Fruit fly (Drosophila melanogaster): ENCODE measurements around the gene CG16721.
A peak's percentile ranks its signal among the peaks of the same experiment; 100 is the strongest.

Gene CG16721

DNA sequence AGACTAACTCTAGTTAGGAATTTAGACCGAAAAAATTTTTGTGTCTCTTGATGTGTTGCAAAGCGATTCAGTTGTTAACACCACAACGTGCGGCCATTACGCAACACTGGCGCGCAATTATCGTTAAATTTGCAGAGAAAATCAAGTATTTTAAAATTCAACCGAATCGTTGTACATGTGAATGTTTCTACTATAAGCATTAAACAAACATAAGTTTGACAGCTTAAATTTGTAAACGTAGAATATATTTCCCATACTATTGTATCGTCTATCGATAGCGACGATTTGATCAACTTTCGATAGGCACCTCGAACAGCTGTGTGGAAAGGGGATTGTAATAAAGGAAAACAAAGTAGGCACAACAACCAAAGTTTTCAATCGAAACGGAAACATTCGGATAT lies at the start of gene CG16721, which contains the start of gene Usp30:
Gene CG16721 (plus strand): TSS at position 327 of the 401 bp plus-strand sequence.
Gene Usp30 (minus strand): TSS at position 245 of the 401 bp plus-strand sequence.
- peak; percentile 65 for TF ChIP-seq noc (tag; optimal IDR thresholded peaks at IDR 0.05)

DNA sequence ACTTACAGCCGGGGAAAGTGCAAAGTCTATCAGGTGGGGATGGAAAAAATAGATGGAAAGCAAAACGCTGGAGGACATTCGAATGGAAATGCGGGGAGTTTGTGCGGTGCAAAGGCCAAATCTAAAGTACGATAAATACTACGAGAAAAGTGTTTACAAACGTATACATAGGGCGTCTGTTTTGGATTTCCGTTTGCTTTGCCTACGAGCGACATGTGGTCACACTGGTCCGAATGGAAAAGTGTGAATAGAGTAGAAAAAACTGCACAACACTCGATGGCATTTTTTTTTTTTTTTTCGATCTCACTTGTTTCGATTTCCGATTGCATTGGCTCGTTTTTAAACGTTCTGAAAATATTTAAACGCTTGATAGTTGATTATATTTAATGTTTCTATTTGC lies 39.9 kb upstream of the CG16721 start:
- TF ChIP-seq noc (tag; optimal IDR thresholded peaks at IDR 0.05): no peak

DNA sequence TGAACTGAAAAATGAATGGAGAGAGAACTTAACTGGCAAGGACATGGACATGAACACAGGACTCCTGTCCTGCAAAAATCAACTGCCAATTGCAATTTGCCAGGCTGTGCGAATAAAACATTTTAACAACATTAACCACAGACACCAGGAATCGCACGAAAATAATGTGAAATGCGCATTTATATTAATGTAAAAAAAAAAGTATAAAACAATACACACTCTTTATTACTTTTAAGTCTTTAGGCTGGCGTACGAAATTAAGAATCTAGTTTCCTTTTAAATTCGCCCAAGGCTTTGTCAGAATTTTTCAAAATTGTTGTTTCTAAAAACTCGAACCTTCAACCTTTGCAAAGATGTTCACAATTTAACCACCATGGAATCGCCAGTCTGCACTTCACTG lies 34.7 kb upstream of the CG16721 start, which contains the start of gene CG12729:
Gene CG12729 (plus strand): TSS at position 301 of the 400 bp plus-strand sequence.
- TF ChIP-seq noc (tag; optimal IDR thresholded peaks at IDR 0.05): no peak

DNA sequence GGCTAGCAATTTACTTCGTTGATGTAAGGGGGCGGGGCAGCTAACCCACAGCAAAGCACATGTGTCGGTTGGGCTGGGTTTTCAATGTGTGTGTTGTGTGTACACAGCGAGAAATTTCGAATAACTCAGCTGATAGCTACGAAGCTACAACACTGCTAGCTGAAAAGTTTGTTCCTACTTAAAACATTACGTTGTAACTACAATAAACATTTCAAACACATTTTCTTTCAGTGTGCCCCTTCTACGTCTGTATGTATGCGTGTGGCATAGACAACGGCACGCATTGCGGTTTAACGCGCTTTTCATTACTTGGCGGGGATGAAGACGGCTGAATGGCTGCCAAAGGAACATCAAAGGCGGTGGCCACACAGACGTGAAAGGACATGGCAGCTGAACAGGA lies 32.1 kb upstream of the CG16721 start:
- no peak for TF ChIP-seq noc (tag; optimal IDR thresholded peaks at IDR 0.05)

DNA sequence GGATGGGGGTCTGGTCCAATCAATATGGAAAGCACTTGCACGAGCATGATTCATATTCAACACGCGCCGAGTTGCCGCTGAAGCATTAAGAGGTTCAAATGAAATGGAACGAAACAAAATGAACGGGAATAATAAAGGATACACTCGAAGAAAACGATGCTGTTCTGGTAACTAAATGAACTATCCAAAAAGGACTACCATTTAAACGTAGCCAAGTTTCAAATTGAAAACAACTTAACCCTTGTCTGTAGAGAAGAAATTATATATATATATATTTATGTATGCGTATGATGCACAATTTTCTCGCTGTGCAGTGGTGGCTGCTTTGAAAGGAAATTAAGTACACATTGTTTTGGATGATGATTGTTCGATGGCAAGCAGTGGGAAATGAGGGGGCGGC lies 27.0 kb upstream of the CG16721 start:
- TF ChIP-seq noc (tag; optimal IDR thresholded peaks at IDR 0.05): no peak

DNA sequence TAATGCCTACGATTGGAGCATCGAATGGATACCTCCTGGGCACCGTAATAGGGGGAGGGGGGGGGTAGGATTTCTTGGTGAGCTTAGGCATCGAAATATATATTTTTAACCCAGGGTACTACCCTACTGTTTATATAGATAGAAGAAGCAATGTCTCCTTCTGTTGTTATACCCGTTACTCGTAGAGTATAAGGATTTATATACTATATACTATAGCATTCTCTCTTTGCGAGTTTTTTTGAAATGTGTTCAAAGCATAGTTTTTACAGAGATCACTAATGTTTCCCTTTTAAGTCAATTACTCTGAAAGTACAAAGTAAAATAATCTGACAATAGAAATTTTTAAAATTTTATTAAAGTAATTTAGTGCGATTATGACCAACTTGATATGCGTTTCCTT lies 26.2 kb upstream of the CG16721 start, which contains the start of gene CG43136:
Gene CG43136 (plus strand): TSS at position 301 of the 400 bp plus-strand sequence.
- no peak for TF ChIP-seq noc (tag; optimal IDR thresholded peaks at IDR 0.05)

DNA sequence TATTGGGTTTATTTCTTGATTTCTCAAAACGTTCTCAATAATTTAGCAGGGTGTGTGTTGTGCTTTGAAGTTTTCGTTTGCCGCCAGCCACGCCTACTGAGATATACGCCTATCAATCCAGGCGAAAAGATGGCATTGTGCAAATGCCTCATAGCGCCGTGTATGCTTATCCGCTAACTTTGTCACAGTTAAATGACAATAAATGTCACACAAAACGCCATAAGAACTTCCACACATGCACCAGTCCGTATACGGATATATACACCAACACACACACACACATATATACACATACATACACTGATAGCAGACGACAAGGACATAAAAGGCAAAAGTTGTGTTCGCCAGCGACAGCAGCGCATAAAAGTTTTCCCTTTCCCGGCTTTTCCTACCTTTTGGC lies 14.6 kb upstream of the CG16721 start, which contains the start of gene CG43137:
Gene CG43137 (minus strand): TSS at position 101 of the 400 bp plus-strand sequence.
- TF ChIP-seq noc (tag; optimal IDR thresholded peaks at IDR 0.05): no peak

DNA sequence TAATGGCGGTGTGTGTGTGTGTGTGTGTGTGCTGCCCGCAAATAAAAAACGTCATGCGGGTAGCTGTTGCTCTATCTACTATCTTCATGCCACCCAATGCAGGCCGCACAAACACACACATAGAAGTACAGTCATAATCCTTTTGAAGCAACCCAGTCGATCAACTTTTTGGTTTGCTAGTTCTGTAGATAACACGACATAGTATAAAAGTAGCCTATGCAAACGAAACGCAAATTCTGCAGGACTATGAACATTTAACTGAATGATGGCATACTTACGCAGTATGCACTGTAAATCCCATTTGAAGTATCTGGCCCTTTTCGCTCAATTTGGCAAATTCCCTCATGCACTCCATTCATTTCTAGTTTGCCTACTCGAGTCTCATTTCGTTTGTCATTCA lies 13.6 kb upstream of the CG16721 start:
- TF ChIP-seq noc (tag; optimal IDR thresholded peaks at IDR 0.05): no peak

DNA sequence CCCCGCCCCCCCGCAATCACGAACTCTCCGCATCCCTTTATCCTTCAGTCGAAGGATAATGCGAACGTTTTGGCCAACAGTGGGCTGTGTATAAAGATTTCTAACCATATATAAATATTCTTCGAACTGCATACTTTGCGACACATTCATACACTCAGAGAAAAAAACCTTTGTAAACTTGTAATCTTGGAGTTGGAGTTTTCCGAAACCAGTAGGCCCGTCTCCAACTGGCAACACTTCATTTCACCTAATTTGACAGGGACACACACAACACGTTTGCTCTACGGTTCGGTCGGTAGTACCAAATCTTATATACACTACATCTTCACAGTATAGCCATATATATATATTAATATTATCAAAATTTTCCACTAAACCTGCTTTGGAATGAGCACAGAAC lies 10.9 kb upstream of the CG16721 start, which contains the start of gene CG15764:
Gene CG15764 (plus strand): TSS at position 301 of the 400 bp plus-strand sequence.
- TF ChIP-seq noc (tag; optimal IDR thresholded peaks at IDR 0.05): no peak

DNA sequence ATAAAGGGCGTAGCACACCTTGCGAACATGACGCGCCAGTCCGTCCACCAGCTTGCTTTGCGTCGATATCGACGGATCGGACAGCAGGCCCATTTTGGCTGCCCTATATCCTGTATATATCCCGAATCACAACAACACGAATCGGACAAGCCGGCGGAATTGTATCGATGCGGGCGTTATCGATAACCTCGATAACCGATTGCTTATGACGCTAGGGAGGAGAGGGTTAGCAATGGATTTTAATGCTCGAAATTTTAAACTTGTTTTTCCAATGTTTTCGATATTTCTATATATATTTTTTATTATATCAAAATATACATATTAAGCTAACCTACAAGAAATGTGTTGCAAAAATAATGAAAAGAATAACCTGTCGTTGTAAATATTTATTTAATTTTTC lies 6.5 kb upstream of the CG16721 start, which contains the start of gene GAA1:
Gene GAA1 (minus strand): TSS at position 194 of the 400 bp plus-strand sequence.
- TF ChIP-seq noc (tag; optimal IDR thresholded peaks at IDR 0.05): no peak

DNA sequence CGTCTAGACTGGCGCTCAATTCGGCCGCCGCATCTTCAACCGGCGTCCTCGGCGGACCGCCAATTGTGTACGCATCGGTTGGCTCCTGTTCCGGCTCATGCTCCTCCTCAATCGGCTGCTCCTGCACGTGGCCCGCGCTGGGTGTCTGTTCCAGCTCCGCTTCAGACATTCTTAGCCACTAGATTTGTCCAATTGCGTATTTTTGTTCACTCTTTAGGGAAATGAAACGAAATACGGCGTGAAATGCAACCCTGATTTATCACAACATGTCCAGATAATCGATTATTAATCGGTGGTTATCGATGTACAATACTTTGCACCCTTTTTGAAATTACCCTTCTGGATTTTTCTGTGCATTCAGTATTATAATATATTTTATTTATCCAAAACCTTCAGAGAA lies 3.1 kb upstream of the CG16721 start, which contains the start of gene mof:
Gene mof (minus strand): TSS at position 270 of the 400 bp plus-strand sequence.
- TF ChIP-seq noc (tag; optimal IDR thresholded peaks at IDR 0.05): no peak

DNA sequence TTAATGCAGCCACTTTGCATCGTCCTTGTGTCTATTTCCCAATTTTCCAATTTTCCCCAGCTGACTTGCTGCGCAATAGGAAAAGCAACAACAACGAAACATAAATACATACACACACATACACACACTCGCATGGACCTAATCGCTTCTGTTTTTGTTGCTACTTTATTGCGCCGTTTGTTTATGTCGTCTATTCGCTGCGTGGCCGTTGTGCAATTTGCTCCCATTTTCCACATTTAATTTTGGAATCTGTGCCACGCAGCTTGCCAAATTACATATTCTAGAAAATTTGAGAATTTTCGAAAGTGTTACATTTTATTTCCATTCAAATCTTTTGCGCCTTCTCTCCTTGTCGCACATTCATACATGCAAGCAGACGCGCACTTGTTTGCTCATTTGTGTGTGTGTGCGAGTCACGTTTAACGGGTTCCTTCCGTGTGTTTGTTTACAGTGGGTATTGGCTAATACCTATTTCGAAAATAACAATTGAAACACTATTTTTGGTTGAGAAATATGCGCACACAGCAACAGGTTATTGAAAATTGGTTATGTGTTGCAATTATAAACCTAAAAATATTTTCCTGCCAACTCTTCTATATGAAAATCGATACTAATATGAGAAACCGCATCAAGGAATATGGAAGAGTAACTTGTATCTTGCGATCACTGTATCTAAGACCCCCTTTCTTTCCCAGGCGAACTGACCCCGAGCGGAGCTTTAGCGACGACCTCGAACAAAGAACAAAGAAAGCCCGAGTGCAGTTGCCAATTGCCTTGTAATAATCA lies 663 bp downstream of the CG16721 start:
- peak; percentile 59 for TF ChIP-seq noc (tag; optimal IDR thresholded peaks at IDR 0.05)

DNA sequence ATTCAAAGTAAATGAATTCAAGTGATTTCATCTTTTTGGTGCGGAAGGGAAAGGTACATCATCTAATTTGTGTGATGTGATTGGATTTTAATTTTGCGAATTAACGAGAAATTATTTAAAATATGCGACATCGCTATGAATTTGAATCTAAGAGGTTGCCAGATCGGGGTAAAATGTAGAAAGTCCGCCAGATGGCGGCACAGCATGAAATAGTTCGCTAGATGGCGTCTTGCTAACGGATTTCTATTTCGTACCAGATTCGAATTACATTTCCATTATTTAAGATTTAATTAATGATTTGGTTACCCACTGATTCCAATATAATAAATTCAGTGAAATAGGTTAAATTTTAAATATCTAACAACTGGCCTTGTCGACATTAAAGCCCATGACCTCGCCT lies 3.7 kb downstream of the CG16721 start:
- TF ChIP-seq noc (tag; optimal IDR thresholded peaks at IDR 0.05): no peak

DNA sequence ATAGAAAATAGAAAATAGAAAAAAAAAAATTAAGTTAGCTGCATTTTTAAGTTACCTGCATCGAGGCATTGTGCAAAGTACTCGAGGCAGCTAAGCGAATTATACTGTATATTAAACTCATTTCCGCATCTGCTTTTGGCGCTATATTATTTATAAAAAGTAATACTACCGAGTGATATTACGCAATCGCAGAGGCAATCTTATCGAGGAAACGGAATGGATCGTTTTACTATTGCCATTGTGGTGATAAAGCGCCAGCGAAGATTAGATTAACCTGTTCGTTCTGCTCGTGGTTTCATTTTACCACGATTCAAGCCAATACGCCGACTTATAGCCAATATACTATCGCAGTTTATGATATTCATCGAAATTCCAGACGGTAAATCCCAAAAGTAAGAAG lies 4.6 kb downstream of the CG16721 start:
- TF ChIP-seq noc (tag; optimal IDR thresholded peaks at IDR 0.05): no peak

DNA sequence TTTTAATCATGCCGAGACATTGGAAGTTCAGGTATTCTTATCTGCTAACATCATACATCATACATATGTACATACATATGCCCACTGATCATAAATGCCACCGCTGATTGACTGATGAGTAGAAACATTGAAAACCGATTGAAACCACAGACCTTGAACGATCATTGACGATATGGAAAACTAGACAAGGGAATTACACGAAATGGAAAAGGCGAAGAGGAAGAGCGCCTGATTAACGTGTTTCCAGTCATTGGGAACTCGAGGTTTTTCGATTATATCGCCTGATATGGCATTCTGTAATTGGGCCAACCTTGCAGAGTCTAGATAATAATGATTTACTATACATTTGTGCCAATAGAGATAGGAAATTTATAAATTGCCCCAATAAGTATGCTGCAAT lies 5.2 kb downstream of the CG16721 start:
- TF ChIP-seq noc (tag; optimal IDR thresholded peaks at IDR 0.05): no peak

DNA sequence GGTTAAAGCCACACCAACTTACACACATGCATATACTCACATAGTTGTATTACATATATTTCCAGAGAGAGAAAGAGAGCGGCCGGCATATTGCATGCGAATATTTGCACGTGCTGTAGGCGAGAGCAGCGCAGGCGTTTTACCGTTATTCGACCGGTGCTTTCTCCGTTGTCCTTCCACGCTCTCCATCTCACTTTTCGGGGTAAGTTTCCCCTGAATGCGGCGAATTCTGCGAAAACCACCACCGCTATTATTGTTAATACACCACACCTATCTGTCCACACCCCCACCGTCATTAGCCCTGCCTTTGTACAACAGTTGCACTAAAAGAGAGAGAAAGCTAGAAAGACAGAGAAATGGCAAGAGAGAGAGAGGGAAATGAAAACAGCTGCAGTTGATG lies 5.9 kb downstream of the CG16721 start:
- no peak for TF ChIP-seq noc (tag; optimal IDR thresholded peaks at IDR 0.05)

DNA sequence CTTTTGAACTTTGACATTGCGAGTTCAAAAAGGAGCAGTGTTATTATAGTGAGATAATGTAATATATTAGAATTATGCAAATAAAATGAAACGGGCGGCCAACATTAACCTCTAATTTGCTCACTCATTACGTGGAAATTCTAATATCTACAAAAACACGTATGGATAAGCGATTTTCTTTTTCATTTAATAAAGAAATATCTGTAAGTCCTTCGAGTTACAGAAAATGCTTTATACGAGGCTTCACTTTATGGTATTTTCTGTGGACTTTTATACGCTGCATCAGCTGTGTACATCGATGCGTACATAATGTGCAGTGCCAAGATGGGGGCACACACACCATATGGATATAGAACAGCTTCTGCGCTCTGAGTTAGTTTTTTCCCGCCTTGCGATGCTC lies 6.3 kb downstream of the CG16721 start:
- no peak for TF ChIP-seq noc (tag; optimal IDR thresholded peaks at IDR 0.05)
